Worm (Caenorhabditis elegans) whole organism, L3 larva: ENCODE results near the gene F48G7.9.

Source experiments
- fos-1 ChIP-seq: fragments of 150-350 bp; optimal IDR thresholded peaks from 2 replicates; lab custom pipeline; 2014; ENCODE audit warnings: missing biosample characterization, missing genetic modification characterization
- jun-1 ChIP-seq: fragments of 150-350 bp; optimal IDR thresholded peaks from 2 replicates; lab custom pipeline; 2014; ENCODE audit warnings: missing biosample characterization, missing genetic modification reagents, missing genetic modification characterization
- nfya-1 ChIP-seq: sonication (generic microtip); optimal IDR thresholded peaks from 2 replicates; lab custom pipeline; 2017; ENCODE audit warnings: missing genetic modification characterization, mild to moderate bottlenecking, missing compliant biosample characterization, antibody characterized with exemption, moderate library complexity; ENCODE audit not compliant: insufficient read depth
- nhr-11 ChIP-seq: fragments of 150-350 bp; optimal IDR thresholded peaks from 2 replicates; lab custom pipeline; 2014; ENCODE audit warnings: missing biosample characterization, missing genetic modification characterization
- nhr-28 ChIP-seq: fragments of 150-350 bp; optimal IDR thresholded peaks from 2 replicates; lab custom pipeline; 2014; ENCODE audit warnings: missing biosample characterization, missing genetic modification characterization
- pha-4 ChIP-seq: fragments of 150-350 bp; optimal IDR thresholded peaks from 2 replicates; lab custom pipeline; 2014; ENCODE audit warnings: missing biosample characterization, missing genetic modification reagents, missing genetic modification characterization
- snpc-4 ChIP-seq: fragments of 150-350 bp; optimal IDR thresholded peaks from 2 replicates; lab custom pipeline; 2014; ENCODE audit warnings: missing biosample characterization, missing genetic modification characterization
- zag-1 ChIP-seq: fragments of 150-350 bp; optimal IDR thresholded peaks from 2 replicates; lab custom pipeline; 2014; ENCODE audit warnings: missing biosample characterization, missing genetic modification characterization

DNA sequence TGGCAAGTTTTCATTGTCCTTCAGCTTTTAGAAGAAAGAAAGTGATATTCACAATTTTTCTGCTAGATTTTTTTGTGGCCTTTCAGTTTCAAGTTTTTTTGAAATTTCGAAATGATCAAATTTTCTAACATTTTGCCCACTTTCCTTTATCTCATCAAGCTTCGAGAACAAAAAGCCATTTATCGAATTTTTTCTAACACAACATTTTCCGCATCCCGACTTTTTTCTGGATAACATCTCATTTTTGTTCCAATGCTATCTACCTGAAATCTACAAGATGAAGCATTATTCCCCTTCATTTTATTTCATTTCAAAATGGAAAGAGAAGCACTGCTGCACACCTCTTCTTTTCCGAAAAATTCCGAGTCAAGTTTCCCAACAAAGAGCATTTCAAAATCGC, 35.5 kb downstream of the F48G7.9 start, which contains the start of gene ZK488.5:
- TF ChIP-seq nhr-28 (tag; lab: Kevin White, UChicago) (no peak), zag-1 (tag; lab: Kevin White, UChicago) (no peak), nfya-1 (tag; lab: Kevin White, UChicago) (no peak), fos-1 (tag; lab: Kevin White, UChicago) (no peak), pha-4 (tag; lab: Kevin White, UChicago) (no peak), jun-1 (no peak), snpc-4 (tag; lab: Kevin White, UChicago) (no peak), nhr-11 (no peak)
